Worm (Caenorhabditis elegans): Measurements from ENCODE around the gene T03F6.6.

- TF ChIP-seq W03F9.2 (tag; optimal IDR thresholded peaks at IDR 0.05) (peak; percentile 20), him-1 (tag; optimal IDR thresholded peaks at IDR 0.05) (no peak)
Measured at ce11 chrIII:13377249-13377648, 2.8 kb downstream of the T03F6.6 start.

Measured in whole organism, L4/young adult.